Fruit fly (Drosophila melanogaster) whole organism, embryonic: ENCODE results near the gene Ppcs.
A peak's percentile ranks its signal among the peaks of the same experiment; 100 is the strongest.

ENCODE experiments used
- ATbp ChIP-seq: fragments of 200-800 bp; sonication (Bioruptor generic); optimal IDR thresholded peaks from 2 replicates; lab custom pipeline; 2017; ENCODE audit warnings: missing biosample characterization, mild to moderate bottlenecking, missing genetic modification characterization, missing genetic modification reagents
- Atf6 ChIP-seq: fragments of 200-800 bp; sonication (Bioruptor generic); IDR thresholded peaks from 2 replicates; pipeline ENCODE4 v1.3.6; 2022; ENCODE audit warnings: missing biosample characterization, missing genetic modification characterization
- BtbVII ChIP-seq: fragments of 200-800 bp; sonication (Bioruptor generic); optimal IDR thresholded peaks from 3 replicates; lab custom pipeline; 2017; ENCODE audit warnings: missing biosample characterization, mild to moderate bottlenecking, missing genetic modification characterization
- CG10565 ChIP-seq: fragments of 200-800 bp; sonication (Bioruptor generic); optimal IDR thresholded peaks from 3 replicates; lab custom pipeline; 2016; ENCODE audit warnings: missing biosample characterization, mild to moderate bottlenecking, missing genetic modification characterization
- CG12104 ChIP-seq: fragments of 200-800 bp; sonication (Bioruptor generic); optimal IDR thresholded peaks from 3 replicates; lab custom pipeline; 2016; ENCODE audit warnings: missing biosample characterization, missing genetic modification characterization
- CG12236 ChIP-seq: fragments of 200-800 bp; sonication (Bioruptor generic); optimal IDR thresholded peaks from 2 replicates; lab custom pipeline; 2016; ENCODE audit warnings: missing biosample characterization, missing genetic modification characterization
- CG12942 ChIP-seq: fragments of 200-800 bp; sonication (Bioruptor generic); optimal IDR thresholded peaks from 3 replicates; lab custom pipeline; 2016; ENCODE audit warnings: missing biosample characterization, missing genetic modification characterization
- CG13894 ChIP-seq: fragments of 200-800 bp; sonication (Bioruptor generic); optimal IDR thresholded peaks from 3 replicates; lab custom pipeline; 2018; ENCODE audit warnings: missing biosample characterization, mild to moderate bottlenecking, missing genetic modification characterization, moderate library complexity
- CG16863 ChIP-seq: fragments of 200-800 bp; sonication (Bioruptor generic); optimal IDR thresholded peaks from 3 replicates; lab custom pipeline; 2016; ENCODE audit warnings: missing biosample characterization, missing genetic modification characterization
- CG17359 ChIP-seq: fragments of 200-800 bp; sonication (Bioruptor generic); optimal IDR thresholded peaks from 3 replicates; lab custom pipeline; 2018; ENCODE audit warnings: missing biosample characterization, mild to moderate bottlenecking, missing genetic modification characterization, moderate library complexity
- CG18476 ChIP-seq: fragments of 200-800 bp; sonication (Bioruptor generic); optimal IDR thresholded peaks from 2 replicates; lab custom pipeline; 2016; ENCODE audit warnings: missing biosample characterization, mild to moderate bottlenecking, missing genetic modification characterization
- CG30403 ChIP-seq: fragments of 200-800 bp; sonication (Bioruptor generic); optimal IDR thresholded peaks from 3 replicates; lab custom pipeline; 2016; ENCODE audit warnings: missing biosample characterization, missing genetic modification characterization
- CG43689 ChIP-seq: fragments of 200-800 bp; sonication (Bioruptor generic); IDR thresholded peaks from 2 replicates; pipeline ENCODE4 v1.3.6; 2022; ENCODE audit warnings: missing biosample characterization, missing genetic modification characterization
- CG4730 ChIP-seq: fragments of 200-800 bp; sonication (Bioruptor generic); IDR thresholded peaks from 2 replicates; pipeline ENCODE4 v1.3.6; 2022; ENCODE audit warnings: missing biosample characterization, missing genetic modification characterization
- CG6254 ChIP-seq: fragments of 200-800 bp; sonication (Bioruptor generic); optimal IDR thresholded peaks from 3 replicates; lab custom pipeline; 2017; ENCODE audit warnings: mild to moderate bottlenecking, missing biosample characterization, missing genetic modification reagents, missing genetic modification characterization
- CG9876 ChIP-seq: fragments of 200-800 bp; sonication (Bioruptor generic); optimal IDR thresholded peaks from 2 replicates; lab custom pipeline; 2016; ENCODE audit warnings: missing biosample characterization, missing genetic modification characterization
- Camta ChIP-seq: fragments of 200-800 bp; sonication (Bioruptor generic); optimal IDR thresholded peaks from 2 replicates; lab custom pipeline; 2016; ENCODE audit warnings: missing biosample characterization, missing genetic modification characterization
- D19B ChIP-seq: fragments of 200-800 bp; sonication (Bioruptor generic); optimal IDR thresholded peaks from 2 replicates; lab custom pipeline; 2017; ENCODE audit warnings: missing biosample characterization, mild to moderate bottlenecking, missing genetic modification characterization
- Dad ChIP-seq: fragments of 200-800 bp; sonication (Bioruptor generic); optimal IDR thresholded peaks from 3 replicates; lab custom pipeline; 2016; ENCODE audit warnings: missing biosample characterization, missing genetic modification characterization
- Deaf1 ChIP-seq: fragments of 200-800 bp; optimal IDR thresholded peaks from 3 replicates; lab custom pipeline; 2019; ENCODE audit warnings: missing biosample characterization, mild to moderate bottlenecking, missing genetic modification characterization, moderate library complexity
- Dip3 ChIP-seq: fragments of 200-800 bp; sonication (Bioruptor generic); optimal IDR thresholded peaks from 3 replicates; lab custom pipeline; 2016; ENCODE audit warnings: missing biosample characterization, missing genetic modification characterization
- Eip74EF ChIP-seq, 2 experiments: fragments of 200-800 bp in 1 of 2; fragments of >200 bp in 1 of 2; sonication (Bioruptor generic) in 1 of 2; optimal IDR thresholded peaks; 2 replicates each; lab custom pipeline; 2017 to 2019; ENCODE audit warnings: missing biosample characterization in 2 of 2, missing genetic modification characterization in 2 of 2, mild to moderate bottlenecking in 1 of 2, moderate library complexity in 1 of 2
- GATAe ChIP-seq: fragments of 200-800 bp; sonication (Bioruptor generic); conservative IDR thresholded peaks from 2 replicates; pipeline ENCODE4 v1.3.6; 2022; ENCODE audit warnings: missing biosample characterization, missing genetic modification characterization
- HLHmδ ChIP-seq: fragments of 200-800 bp; sonication (Bioruptor generic); optimal IDR thresholded peaks from 2 replicates; lab custom pipeline; 2018; ENCODE audit warnings: missing biosample characterization, mild to moderate bottlenecking, missing genetic modification characterization, moderate library complexity
- Hand ChIP-seq: fragments of 200-800 bp; sonication (Bioruptor generic); optimal IDR thresholded peaks from 2 replicates; lab custom pipeline; 2017; ENCODE audit warnings: mild to moderate bottlenecking, missing biosample characterization, missing genetic modification reagents, missing genetic modification characterization
- Hr78 ChIP-seq, 2 experiments: fragments of 200-800 bp in 1 of 2; fragments of >200 bp in 1 of 2; sonication (Bioruptor generic) in 1 of 2; optimal IDR thresholded peaks; 2 replicates each; lab custom pipeline; 2017 to 2019; ENCODE audit warnings: missing biosample characterization in 2 of 2, missing genetic modification characterization in 2 of 2, mild to moderate bottlenecking in 1 of 2, moderate library complexity in 1 of 2
- NC2α ChIP-seq: fragments of 200-800 bp; sonication (Bioruptor generic); optimal IDR thresholded peaks from 2 replicates; lab custom pipeline; 2016; ENCODE audit warnings: missing biosample characterization, missing genetic modification characterization
- Nf-YC ChIP-seq: fragments of 200-800 bp; optimal IDR thresholded peaks from 3 replicates; lab custom pipeline; 2019; ENCODE audit warnings: missing biosample characterization, mild to moderate bottlenecking, missing genetic modification characterization, moderate library complexity
- Opbp ChIP-seq: fragments of 200-800 bp; sonication (Bioruptor generic); IDR thresholded peaks from 3 replicates; pipeline ENCODE4 v1.3.6; 2022; ENCODE audit warnings: missing biosample characterization, missing genetic modification characterization; ENCODE audit not compliant: partially characterized antibody
- Ptx1 ChIP-seq: fragments of 200-800 bp; sonication (Bioruptor generic); IDR thresholded peaks from 2 replicates; pipeline ENCODE4 v1.3.6; 2022; ENCODE audit warnings: missing biosample characterization, missing genetic modification characterization
- Rfx ChIP-seq: fragments of 200-800 bp; sonication (Bioruptor generic); IDR thresholded peaks from 2 replicates; pipeline ENCODE4 v1.3.6; 2022; ENCODE audit warnings: missing biosample characterization, missing genetic modification characterization
- Sin3A ChIP-seq: fragments of >200 bp; optimal IDR thresholded peaks from 2 replicates; lab custom pipeline; 2018
- ase ChIP-seq: fragments of 200-800 bp; sonication (Bioruptor generic); IDR thresholded peaks from 3 replicates; pipeline ENCODE4 v1.3.6; 2022; ENCODE audit warnings: missing biosample characterization, missing genetic modification characterization
- cas ChIP-seq: fragments of 200-800 bp; sonication (Bioruptor generic); IDR thresholded peaks from 2 replicates; pipeline ENCODE4 v1.3.6; 2022; ENCODE audit warnings: missing biosample characterization, missing genetic modification characterization
- cg ChIP-seq: fragments of 200-800 bp; sonication (Bioruptor generic); optimal IDR thresholded peaks from 3 replicates; lab custom pipeline; 2019; ENCODE audit warnings: missing biosample characterization, mild to moderate bottlenecking, missing genetic modification characterization, moderate library complexity
- crc ChIP-seq: fragments of 200-800 bp; sonication (Bioruptor generic); optimal IDR thresholded peaks from 2 replicates; lab custom pipeline; 2016; ENCODE audit warnings: missing biosample characterization, missing genetic modification characterization
- esg ChIP-seq: fragments of 200-800 bp; sonication (Bioruptor generic); conservative IDR thresholded peaks from 2 replicates; pipeline ENCODE4 v1.3.6; 2022; ENCODE audit warnings: missing biosample characterization, missing genetic modification characterization
- eyg ChIP-seq: fragments of 200-800 bp; sonication (Bioruptor generic); optimal IDR thresholded peaks from 3 replicates; lab custom pipeline; 2016; ENCODE audit warnings: missing biosample characterization, missing genetic modification characterization
- fd102C ChIP-seq: fragments of 200-800 bp; sonication (Bioruptor generic); optimal IDR thresholded peaks from 2 replicates; lab custom pipeline; 2018; ENCODE audit warnings: missing biosample characterization, mild to moderate bottlenecking, missing genetic modification characterization, moderate library complexity
- gce ChIP-seq: fragments of 200-800 bp; sonication (Bioruptor generic); IDR thresholded peaks from 3 replicates; pipeline ENCODE4 v1.3.6; 2022; ENCODE audit warnings: missing biosample characterization, missing genetic modification characterization
- gcm2 ChIP-seq: fragments of 200-800 bp; sonication (Bioruptor generic); optimal IDR thresholded peaks from 2 replicates; lab custom pipeline; 2016; ENCODE audit warnings: missing biosample characterization, missing genetic modification characterization
- knrl ChIP-seq: fragments of 200-800 bp; sonication (Bioruptor generic); IDR thresholded peaks from 3 replicates; pipeline ENCODE4 v1.3.6; 2022; ENCODE audit warnings: missing biosample characterization, missing genetic modification characterization; ENCODE audit not compliant: partially characterized antibody
- pnt ChIP-seq: fragments of 200-800 bp; sonication (Bioruptor generic); optimal IDR thresholded peaks from 3 replicates; lab custom pipeline; 2016; ENCODE audit warnings: missing biosample characterization, missing genetic modification characterization
- ranshi ChIP-seq: fragments of 200-800 bp; sonication (Bioruptor generic); IDR thresholded peaks from 2 replicates; pipeline ENCODE4 v1.3.6; 2022; ENCODE audit warnings: missing biosample characterization, missing genetic modification characterization
- sqz ChIP-seq: fragments of 200-800 bp; sonication (Bioruptor generic); optimal IDR thresholded peaks from 3 replicates; lab custom pipeline; 2018; ENCODE audit warnings: missing biosample characterization, mild to moderate bottlenecking, missing genetic modification characterization
- tap ChIP-seq: fragments of 200-800 bp; optimal IDR thresholded peaks from 3 replicates; lab custom pipeline; 2019; ENCODE audit warnings: missing biosample characterization, mild to moderate bottlenecking, missing genetic modification characterization, moderate library complexity
- tin ChIP-seq: fragments of 200-800 bp; sonication (Bioruptor generic); optimal IDR thresholded peaks from 3 replicates; lab custom pipeline; 2016; ENCODE audit warnings: missing biosample characterization, missing genetic modification characterization
- tup ChIP-seq: fragments of 200-800 bp; sonication (Bioruptor generic); optimal IDR thresholded peaks from 2 replicates; lab custom pipeline; 2016; ENCODE audit warnings: missing biosample characterization, mild to moderate bottlenecking, missing genetic modification characterization, moderate library complexity
- vnd ChIP-seq: fragments of 200-800 bp; sonication (Bioruptor generic); IDR thresholded peaks from 3 replicates; pipeline ENCODE4 v1.3.6; 2022; ENCODE audit warnings: missing biosample characterization, missing genetic modification characterization; ENCODE audit not compliant: partially characterized antibody
- vvl ChIP-seq: fragments of 200-800 bp; sonication (Bioruptor generic); IDR thresholded peaks from 2 replicates; pipeline ENCODE4 v1.3.6; 2022; ENCODE audit warnings: missing biosample characterization, missing genetic modification characterization
- zfh2 ChIP-seq: fragments of 200-800 bp; sonication (Bioruptor generic); optimal IDR thresholded peaks from 2 replicates; lab custom pipeline; 2016; ENCODE audit warnings: missing biosample characterization, missing genetic modification characterization

The Ppcs gene

DNA sequence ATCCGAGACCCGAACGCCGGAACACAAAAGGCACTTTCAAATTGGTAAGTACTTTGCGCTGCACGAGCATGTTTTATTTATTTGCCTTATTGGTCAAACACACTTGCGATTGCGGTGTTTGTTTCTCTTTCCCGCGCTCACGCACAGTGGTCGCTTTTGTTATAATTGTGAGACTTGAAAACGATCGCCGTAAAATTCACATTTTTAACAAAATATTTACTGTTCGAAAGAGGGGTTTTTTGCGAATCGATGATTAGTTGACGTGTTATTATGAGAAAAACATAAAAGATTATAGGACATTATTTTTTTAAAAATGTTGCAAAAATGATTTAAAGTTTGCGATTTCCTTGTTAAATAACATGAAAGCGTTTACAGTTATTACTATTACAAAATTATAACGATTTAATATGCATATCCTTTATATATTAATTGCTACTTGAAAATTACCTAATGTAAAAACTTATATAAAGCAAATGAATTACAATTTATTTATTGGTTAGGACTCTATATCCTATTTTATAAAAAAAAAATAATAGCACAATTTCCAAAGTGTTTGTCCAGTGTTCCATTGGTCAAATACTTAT lies 17.3 kb upstream of the Ppcs start (continued):
- TF ChIP-seq CG43689 (GFP tag; lab: Robert Waterston, UW) (no peak), tin (GFP tag; lab: Kevin White, UChicago) (no peak), crc (GFP tag; lab: Kevin White, UChicago) (no peak), CG17359 (peak; percentile 42), CG16863 (GFP tag; lab: Kevin White, UChicago) (peak; percentile 44), Hand (GFP tag; lab: Kevin White, UChicago) (no peak), Deaf1 (no peak), CG12236 (GFP tag; lab: Kevin White, UChicago) (no peak), NC2α (GFP tag; lab: Kevin White, UChicago) (peak; percentile 27), cas (GFP tag; lab: Robert Waterston, UW) (no peak), ase (GFP tag; lab: Robert Waterston, UW) (no peak), Sin3A (lab: Kevin White, UChicago) (no peak), Atf6 (GFP tag; lab: Robert Waterston, UW) (0 out of 2 replicates have a peak, but pooled peaks have one; percentile 37), CG18476 (GFP tag; lab: Kevin White, UChicago) (peak; percentile 6), tap (tag; lab: Kevin White, UChicago) (no peak), zfh2 (no peak), D19B (GFP tag; lab: Kevin White, UChicago) (no peak), pnt (no peak), Nf-YC (tag; lab: Kevin White, UChicago) (no peak), Dip3 (GFP tag; lab: Kevin White, UChicago) (peak; percentile 37), Ptx1 (no peak), CG6254 (no peak), Eip74EF (GFP tag; optimal IDR thresholded peaks at IDR 0.05; lab: Kevin White, UChicago) (no peak), Hr78 (GFP tag; optimal IDR thresholded peaks at IDR 0.05; lab: Kevin White, UChicago) (no peak), CG12942 (GFP tag; lab: Kevin White, UChicago) (no peak), esg (GFP tag; lab: Robert Waterston, UW) (peak; percentile 22), HLHmδ (GFP tag; lab: Kevin White, UChicago) (no peak), CG13894 (tag; lab: Kevin White, UChicago) (no peak), vvl (GFP tag; lab: Robert Waterston, UW) (peak; percentile 47; the same call in 1 of the 2 replicates), gce (GFP tag; lab: Robert Waterston, UW) (0 out of 3 replicates have a peak, but pooled peaks have one; percentile 12), Camta (GFP tag; lab: Kevin White, UChicago) (no peak), gcm2 (GFP tag; lab: Kevin White, UChicago) (no peak), CG30403 (GFP tag; lab: Kevin White, UChicago) (peak; percentile 49), eyg (GFP tag; lab: Kevin White, UChicago) (no peak), Opbp (no peak), sqz (GFP tag; lab: Kevin White, UChicago) (no peak), ATbp (GFP tag; lab: Kevin White, UChicago) (peak; percentile 22), CG10565 (no peak), tup (no peak), CG12104 (GFP tag; lab: Kevin White, UChicago) (no peak), ranshi (peak; percentile 53; the same call in 1 of the 2 replicates), fd102C (GFP tag; lab: Kevin White, UChicago) (no peak), Rfx (GFP tag; lab: Robert Waterston, UW) (peak; percentile 55), CG9876 (no peak), cg (no peak), Dad (GFP tag; lab: Kevin White, UChicago) (peak; percentile 8), knrl (GFP tag; lab: Robert Waterston, UW) (no peak), vnd (GFP tag; lab: Robert Waterston, UW) (no peak), CG4730 (GFP tag; lab: Robert Waterston, UW) (no peak), BtbVII (no peak), GATAe (no peak)
